Fruit fly (Drosophila melanogaster): Measurements from ENCODE around the gene RpL24.
A peak's percentile ranks its signal among the peaks of the same experiment; 100 is the strongest.

The RpL24 gene

DNA sequence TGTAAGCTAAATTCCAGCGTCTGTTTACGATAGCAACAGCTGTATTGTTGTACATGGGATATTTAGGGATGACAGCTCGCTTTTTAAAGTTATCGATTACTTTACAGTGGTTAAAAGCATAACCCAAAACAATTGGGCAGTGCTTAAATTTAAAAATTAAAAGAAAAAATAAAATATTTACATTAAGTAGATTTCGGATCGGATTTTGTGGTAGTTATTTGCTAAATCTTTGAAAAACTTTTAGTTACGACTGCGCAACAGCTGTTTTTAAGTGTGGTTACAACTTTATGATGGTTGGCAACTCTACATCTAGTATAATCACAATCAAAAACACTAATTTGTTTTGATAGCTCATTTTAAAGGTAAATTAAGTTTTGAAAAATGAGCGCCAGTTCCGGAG is 7.7 kb downstream of the RpL24 start, which contains the start of the genes Ing5 and CG7099:
Ing5 (minus strand) TSS at position 58 of the 400 bp plus-strand sequence.
CG7099 (plus strand) TSS at position 317 of the 400 bp plus-strand sequence.
- no peak for TF ChIP-seq h (optimal IDR thresholded peaks at IDR 0.05)
- TF ChIP-seq psq (optimal IDR thresholded peaks at IDR 0.05), result no peak
- TF ChIP-seq Myc (optimal IDR thresholded peaks at IDR 0.05), result no peak
- no peak for TF ChIP-seq Sin3A (optimal IDR thresholded peaks at IDR 0.05)
- TF ChIP-seq insv (optimal IDR thresholded peaks at IDR 0.05), result no peak
- TF ChIP-seq ttk (optimal IDR thresholded peaks at IDR 0.05), result no peak

dm6 chr2L:13382351-13383029 is 12.4 kb downstream of the RpL24 start, which contains the start of gene loqs:
Gene loqs (plus strand): TSS chr2L:13382652.
- TF ChIP-seq h (optimal IDR thresholded peaks at IDR 0.05), result no peak

dm6 chr2L:13378488-13378964 is 16.4 kb downstream of the RpL24 start, which contains the start of the genes CG9302 and beta'COP:
Gene CG9302 (minus strand): TSS chr2L:13378538.
Gene beta'COP (plus strand): TSS chr2L:13378902.
- no peak for TF ChIP-seq Myc (optimal IDR thresholded peaks at IDR 0.05)
- TF ChIP-seq Sin3A (optimal IDR thresholded peaks at IDR 0.05), result peak; percentile 51

DNA sequence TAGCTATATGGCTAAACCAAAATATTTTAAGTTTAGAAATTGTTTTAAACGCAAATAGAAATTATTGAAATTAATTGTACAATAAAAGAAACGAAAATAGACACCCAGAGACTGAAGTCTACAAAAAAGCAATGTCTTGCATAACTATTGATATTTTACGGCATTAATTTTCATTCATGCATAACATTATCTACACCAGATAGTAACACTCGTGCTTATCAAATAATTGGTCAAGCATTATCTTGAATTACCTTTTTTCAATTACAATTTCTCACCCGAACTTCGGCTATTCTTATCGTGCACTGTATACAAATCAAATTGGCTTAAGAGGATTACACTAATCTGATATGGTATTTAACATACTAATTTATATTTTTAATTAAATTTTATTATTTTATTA is 18.8 kb downstream of the RpL24 start:
- no peak for TF ChIP-seq Sin3A (optimal IDR thresholded peaks at IDR 0.05)
- TF ChIP-seq insv (optimal IDR thresholded peaks at IDR 0.05), result no peak
- TF ChIP-seq Myc (optimal IDR thresholded peaks at IDR 0.05), result no peak
- no peak for TF ChIP-seq h (optimal IDR thresholded peaks at IDR 0.05)
- TF ChIP-seq ttk (optimal IDR thresholded peaks at IDR 0.05), result no peak
- no peak for TF ChIP-seq psq (optimal IDR thresholded peaks at IDR 0.05)

dm6 chr2L:13373435-13374242 is 21.3 kb downstream of the RpL24 start, which contains the start of the genes Bdp1 and CG6565:
Gene Bdp1 (minus strand): TSS chr2L:13373890.
Gene CG6565 (plus strand): TSS chr2L:13374019.
- TF ChIP-seq psq (optimal IDR thresholded peaks at IDR 0.05) (no peak), ttk (optimal IDR thresholded peaks at IDR 0.05) (no peak), h (optimal IDR thresholded peaks at IDR 0.05) (no peak), Sin3A (optimal IDR thresholded peaks at IDR 0.05) (no peak), Myc (optimal IDR thresholded peaks at IDR 0.05) (no peak), insv (optimal IDR thresholded peaks at IDR 0.05) (no peak)

DNA sequence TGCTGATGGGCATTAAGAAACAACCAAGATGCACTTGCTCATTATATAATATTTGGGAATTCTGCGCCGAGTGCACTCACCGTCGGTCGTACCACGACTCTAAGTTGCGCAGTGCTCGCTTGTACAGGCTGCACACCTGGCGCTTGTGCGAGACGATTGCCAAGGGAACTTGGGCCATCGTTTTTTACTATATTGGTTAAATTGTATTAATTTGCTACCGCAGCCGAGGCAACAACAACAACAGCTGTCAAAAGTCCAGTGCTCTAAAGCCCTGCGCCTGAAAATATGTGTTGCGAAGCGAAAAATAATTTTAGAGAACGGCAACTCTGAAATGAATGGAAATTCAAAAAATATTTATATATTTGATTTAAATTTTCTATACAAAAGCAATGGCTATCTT is 24.2 kb downstream of the RpL24 start, which contains the start of gene ND-B22:
ND-B22 (minus strand) TSS at position 349 of the 400 bp plus-strand sequence.
- TF ChIP-seq Sin3A (optimal IDR thresholded peaks at IDR 0.05) (no peak), h (optimal IDR thresholded peaks at IDR 0.05) (no peak), insv (optimal IDR thresholded peaks at IDR 0.05) (no peak), psq (optimal IDR thresholded peaks at IDR 0.05) (no peak), ttk (optimal IDR thresholded peaks at IDR 0.05) (no peak), Myc (optimal IDR thresholded peaks at IDR 0.05) (no peak)

dm6 chr2L:13368940-13369339 is 26.0 kb downstream of the RpL24 start, which contains the start of gene CG31855:
Gene CG31855 (plus strand): TSS chr2L:13369204.
- no peak for TF ChIP-seq h (optimal IDR thresholded peaks at IDR 0.05)
- TF ChIP-seq ttk (optimal IDR thresholded peaks at IDR 0.05), result no peak
- TF ChIP-seq insv (optimal IDR thresholded peaks at IDR 0.05), result no peak
- no peak for TF ChIP-seq Myc (optimal IDR thresholded peaks at IDR 0.05)
- no peak for TF ChIP-seq psq (optimal IDR thresholded peaks at IDR 0.05)
- no peak for TF ChIP-seq Sin3A (optimal IDR thresholded peaks at IDR 0.05)

- TF ChIP-seq h (optimal IDR thresholded peaks at IDR 0.05) (no peak), ttk (optimal IDR thresholded peaks at IDR 0.05) (no peak), Sin3A (optimal IDR thresholded peaks at IDR 0.05) (no peak), Myc (optimal IDR thresholded peaks at IDR 0.05) (no peak), insv (optimal IDR thresholded peaks at IDR 0.05) (no peak), psq (optimal IDR thresholded peaks at IDR 0.05) (no peak)
Observed at dm6 chr2L:13367378-13367777, 27.6 kb downstream of the RpL24 start, which contains the start of gene Tap42. Gene Tap42 (plus strand): TSS chr2L:13367617.

dm6 chr2L:13366109-13366747 is 28.7 kb downstream of the RpL24 start, which contains the start of the genes Nnp-1 and Grx3:
Gene Nnp-1 (minus strand): TSS chr2L:13366189.
Gene Grx3 (plus strand): TSS chr2L:13366447.
- TF ChIP-seq psq (optimal IDR thresholded peaks at IDR 0.05) (no peak), h (optimal IDR thresholded peaks at IDR 0.05) (no peak), ttk (optimal IDR thresholded peaks at IDR 0.05) (no peak), Sin3A (optimal IDR thresholded peaks at IDR 0.05) (no peak), insv (optimal IDR thresholded peaks at IDR 0.05) (no peak), Myc (optimal IDR thresholded peaks at IDR 0.05) (no peak)

- no peak for TF ChIP-seq Myc (optimal IDR thresholded peaks at IDR 0.05)
- TF ChIP-seq ttk (optimal IDR thresholded peaks at IDR 0.05), result no peak
- TF ChIP-seq psq (optimal IDR thresholded peaks at IDR 0.05), result no peak
- TF ChIP-seq insv (optimal IDR thresholded peaks at IDR 0.05), result no peak
- TF ChIP-seq Sin3A (optimal IDR thresholded peaks at IDR 0.05), result no peak
- no peak for TF ChIP-seq h (optimal IDR thresholded peaks at IDR 0.05)
Observed at dm6 chr2L:13362953-13363352, 32.0 kb downstream of the RpL24 start.

dm6 chr2L:13361465-13361864 is 33.5 kb downstream of the RpL24 start, which contains the start of gene CG9377:
Gene CG9377 (minus strand): TSS chr2L:13361565.
- TF ChIP-seq psq (optimal IDR thresholded peaks at IDR 0.05) (no peak), Sin3A (optimal IDR thresholded peaks at IDR 0.05) (no peak), h (optimal IDR thresholded peaks at IDR 0.05) (no peak), ttk (optimal IDR thresholded peaks at IDR 0.05) (no peak), insv (optimal IDR thresholded peaks at IDR 0.05) (no peak), Myc (optimal IDR thresholded peaks at IDR 0.05) (no peak)

Measured in Kc167 (cell line).